ENCODE assay signal across 5 fruit fly cellular contexts in genomic region chrX:15383513-15384373, dm6.
A peak's percentile ranks its signal among the peaks of the same experiment; 100 is the strongest.
TF ChIP-seq lines count a peak whose summit lies in the region.

No protein-coding gene starts in this region.

- TF ChIP-seq CTCF in whole organism, embryonic (GFP tag; optimal IDR thresholded peaks at IDR 0.05; lab: Kevin White, UChicago), result no peak

TF ChIP-seq in whole organism, adult, 20 proteins besides CTCF, POLR2A, EP300 and RAD21:
- TF ChIP-seq toe (GFP tag; optimal IDR thresholded peaks at IDR 0.05; lab: Kevin White, UChicago), result peak; percentile 27
- TF ChIP-seq CG14711 (tag; optimal IDR thresholded peaks at IDR 0.05; lab: Kevin White, UChicago), result no peak
- no peak for TF ChIP-seq bab1 (GFP tag; optimal IDR thresholded peaks at IDR 0.05; lab: Kevin White, UChicago)

TF ChIP-seq in whole organism, embryonic, 481 proteins besides CTCF, POLR2A, EP300 and RAD21 (continues in another document):
- no peak for TF ChIP-seq kay (GFP tag; optimal IDR thresholded peaks at IDR 0.05; lab: Kevin White, UChicago)
- peak; percentile 12 for TF ChIP-seq CG13894 (tag; optimal IDR thresholded peaks at IDR 0.05; lab: Kevin White, UChicago)
- TF ChIP-seq HHEX (GFP tag; optimal IDR thresholded peaks at IDR 0.05; lab: Kevin White, UChicago), result peak; percentile 58
- no peak for TF ChIP-seq Gsc (GFP tag; IDR thresholded peaks at IDR 0.05; lab: Robert Waterston, UW)
- no peak for TF ChIP-seq chinmo (GFP tag; IDR thresholded peaks at IDR 0.05; lab: Robert Waterston, UW; ENCODE audit: partially characterized antibody)
- TF ChIP-seq HLH3B (GFP tag; IDR thresholded peaks at IDR 0.05; lab: Robert Waterston, UW), result peak; percentile 58
- TF ChIP-seq onecut (GFP tag; IDR thresholded peaks at IDR 0.05; lab: Robert Waterston, UW), result peak; percentile 19; the same call in 1 of the 2 replicates
- peak; percentile 35; the same call in 1 of the 2 replicates for TF ChIP-seq Atf6 (GFP tag; IDR thresholded peaks at IDR 0.05; lab: Robert Waterston, UW)
- no peak for TF ChIP-seq CG8290 (GFP tag; optimal IDR thresholded peaks at IDR 0.05; lab: Kevin White, UChicago)
- TF ChIP-seq CG8290 (tag; optimal IDR thresholded peaks at IDR 0.05; lab: Kevin White, UChicago), result no peak
- TF ChIP-seq CG1529 (GFP tag; optimal IDR thresholded peaks at IDR 0.05; lab: Kevin White, UChicago), result peak; percentile 18
- TF ChIP-seq CG9817 (tag; optimal IDR thresholded peaks at IDR 0.05; lab: Kevin White, UChicago), result peak; percentile 40
- peak; percentile 57; the same call in 2 of the 3 replicates for TF ChIP-seq dysf (GFP tag; IDR thresholded peaks at IDR 0.05; lab: Robert Waterston, UW)
- TF ChIP-seq CG18619 (GFP tag; optimal IDR thresholded peaks at IDR 0.05; lab: Kevin White, UChicago), result peak; percentile 55
- peak; percentile 28; the same call in 1 of the 3 replicates for TF ChIP-seq croc (GFP tag; conservative IDR thresholded peaks at IDR 0.05; lab: Robert Waterston, UW)
- TF ChIP-seq CG17568 (GFP tag; optimal IDR thresholded peaks at IDR 0.05; lab: Kevin White, UChicago), result no peak
- no peak for TF ChIP-seq klu (GFP tag; IDR thresholded peaks at IDR 0.05; lab: Robert Waterston, UW)
- 0 out of 3 replicates have a peak, but pooled peaks have one; percentile 13 for TF ChIP-seq H15 (GFP tag; IDR thresholded peaks at IDR 0.05; lab: Robert Waterston, UW)
- TF ChIP-seq CG4424 (GFP tag; optimal IDR thresholded peaks at IDR 0.05; lab: Kevin White, UChicago), result peak; percentile 58
- peak; percentile 47 for TF ChIP-seq Asciz (GFP tag; optimal IDR thresholded peaks at IDR 0.05; lab: Kevin White, UChicago)
- TF ChIP-seq tna (GFP tag; IDR thresholded peaks at IDR 0.05; lab: Robert Waterston, UW; ENCODE audit: partially characterized antibody), result no peak

TF ChIP-seq in whole organism, prepupa, 60 proteins besides CTCF, POLR2A, EP300 and RAD21:
- TF ChIP-seq Ets96B (tag; optimal IDR thresholded peaks at IDR 0.05; lab: Kevin White, UChicago), result peak; percentile 24
- peak; percentile 46 for TF ChIP-seq acj6 (GFP tag; optimal IDR thresholded peaks at IDR 0.05; lab: Kevin White, UChicago)
- TF ChIP-seq eg (GFP tag; IDR thresholded peaks at IDR 0.05; lab: Robert Waterston, UW), result no peak
- TF ChIP-seq Eip78C (GFP tag; lab: Kevin White, UChicago), result peak; percentile 53
- TF ChIP-seq Hr4 (GFP tag; optimal IDR thresholded peaks at IDR 0.05; lab: Kevin White, UChicago), result peak; percentile 38
- TF ChIP-seq CG6854 (GFP tag; optimal IDR thresholded peaks at IDR 0.05; lab: Kevin White, UChicago), result no peak
- no peak for TF ChIP-seq CG11902 (GFP tag; optimal IDR thresholded peaks at IDR 0.05; lab: Kevin White, UChicago)
- TF ChIP-seq Lpt (GFP tag; optimal IDR thresholded peaks at IDR 0.05; lab: Kevin White, UChicago), result no peak
- peak; percentile 8 for TF ChIP-seq svp (GFP tag; lab: Kevin White, UChicago)
- TF ChIP-seq Gug (GFP tag; IDR thresholded peaks at IDR 0.05; lab: Robert Waterston, UW), result no peak
- peak; percentile 12 for TF ChIP-seq pdm3 (GFP tag; optimal IDR thresholded peaks at IDR 0.05; lab: Kevin White, UChicago)
- no peak for TF ChIP-seq Blimp-1 (GFP tag; optimal IDR thresholded peaks at IDR 0.05; lab: Kevin White, UChicago)
- TF ChIP-seq CG10631 (GFP tag; optimal IDR thresholded peaks at IDR 0.05; lab: Kevin White, UChicago), result no peak
- TF ChIP-seq CG8119 (GFP tag; IDR thresholded peaks at IDR 0.05; lab: Robert Waterston, UW), result 0 out of 3 replicates have a peak, but pooled peaks have one; percentile 25
- TF ChIP-seq CG32006 (GFP tag; optimal IDR thresholded peaks at IDR 0.05; lab: Kevin White, UChicago), result peak; percentile 49
- TF ChIP-seq CG10669 (GFP tag; optimal IDR thresholded peaks at IDR 0.05; lab: Kevin White, UChicago), result peak; percentile 7

TF ChIP-seq in whole organism, pupa, 21 proteins besides CTCF, POLR2A, EP300 and RAD21:
- TF ChIP-seq CG15710 (tag; optimal IDR thresholded peaks at IDR 0.05; lab: Kevin White, UChicago) (peak; percentile 21), CG8159 (tag; optimal IDR thresholded peaks at IDR 0.05; lab: Kevin White, UChicago) (peak; percentile 25), CG14655 (GFP tag; optimal IDR thresholded peaks at IDR 0.05; lab: Kevin White, UChicago) (peak; percentile 12), Pif1B (GFP tag; optimal IDR thresholded peaks at IDR 0.05; lab: Kevin White, UChicago) (no peak)
TF ChIP-seq in whole organism, pupa: peak in this region for 3.

TF ChIP-seq in whole organism, wandering third instar larva, 38 proteins besides CTCF, POLR2A, EP300 and RAD21:
- TF ChIP-seq brk (GFP tag; optimal IDR thresholded peaks at IDR 0.05; lab: Kevin White, UChicago), result no peak
- no peak for TF ChIP-seq Sp1 (GFP tag; optimal IDR thresholded peaks at IDR 0.05; lab: Kevin White, UChicago)
- TF ChIP-seq sage (GFP tag; optimal IDR thresholded peaks at IDR 0.05; lab: Kevin White, UChicago), result no peak
- TF ChIP-seq woc (GFP tag; optimal IDR thresholded peaks at IDR 0.05; lab: Kevin White, UChicago), result no peak
- TF ChIP-seq h (GFP tag; optimal IDR thresholded peaks at IDR 0.05; lab: Kevin White, UChicago), result no peak
- TF ChIP-seq Dfd (GFP tag; optimal IDR thresholded peaks at IDR 0.05; lab: Kevin White, UChicago), result peak; percentile 52
- no peak for TF ChIP-seq br (GFP tag; optimal IDR thresholded peaks at IDR 0.05; lab: Kevin White, UChicago)
- TF ChIP-seq OdsH (GFP tag; optimal IDR thresholded peaks at IDR 0.05; lab: Kevin White, UChicago), result no peak
